Fruit fly (Drosophila melanogaster): Measurements from ENCODE around the gene shf.
A peak's percentile ranks its signal among the peaks of the same experiment; 100 is the strongest.

shf gene

dm6 chrX:6804485-6805295 lies 25.2 kb upstream of the shf start:
- TF ChIP-seq CG5204 (GFP tag; optimal IDR thresholded peaks at IDR 0.05), result peak; percentile 72
- peak; percentile 71 for TF ChIP-seq CG11617 (GFP tag; optimal IDR thresholded peaks at IDR 0.05)
- peak; percentile 42 for TF ChIP-seq CG7045 (GFP tag; optimal IDR thresholded peaks at IDR 0.05)
- peak; percentile 80 for TF ChIP-seq ovo (GFP tag; optimal IDR thresholded peaks at IDR 0.05)
- peak; percentile 71 for TF ChIP-seq Mnt (GFP tag; optimal IDR thresholded peaks at IDR 0.05)
- peak; percentile 84 for TF ChIP-seq pad (GFP tag; optimal IDR thresholded peaks at IDR 0.05)
- no peak for TF ChIP-seq CG1620 (GFP tag; optimal IDR thresholded peaks at IDR 0.05)
- TF ChIP-seq kay (GFP tag; ENCODE audit: borderline replicate concordance), result no peak
- peak; percentile 38 for TF ChIP-seq tj (GFP tag; optimal IDR thresholded peaks at IDR 0.05)
- peak; percentile 89 for TF ChIP-seq bab1 (GFP tag; optimal IDR thresholded peaks at IDR 0.05)
- peak; percentile 81 for TF ChIP-seq CG14711 (tag; optimal IDR thresholded peaks at IDR 0.05)
- TF ChIP-seq Hr96 (GFP tag; optimal IDR thresholded peaks at IDR 0.05), result peak; percentile 66
- TF ChIP-seq CG33017 (tag; optimal IDR thresholded peaks at IDR 0.05), result peak; percentile 90
- TF ChIP-seq toe (GFP tag; optimal IDR thresholded peaks at IDR 0.05), result peak; percentile 64
- TF ChIP-seq cic (GFP tag; optimal IDR thresholded peaks at IDR 0.05), result peak; percentile 3
- peak; percentile 42 for TF ChIP-seq Clk (GFP tag; optimal IDR thresholded peaks at IDR 0.05)
- TF ChIP-seq Crg-1 (GFP tag; optimal IDR thresholded peaks at IDR 0.05), result peak; percentile 80
- no peak for TF ChIP-seq cnc (optimal IDR thresholded peaks at IDR 0.05)
- TF ChIP-seq CG7101 (tag; optimal IDR thresholded peaks at IDR 0.05), result peak; percentile 93
- TF ChIP-seq CG12768 (GFP tag; optimal IDR thresholded peaks at IDR 0.05), result peak; percentile 64

- TF ChIP-seq CG1620 (GFP tag; optimal IDR thresholded peaks at IDR 0.05), result no peak
- no peak for TF ChIP-seq bab1 (GFP tag; optimal IDR thresholded peaks at IDR 0.05)
- no peak for TF ChIP-seq kay (GFP tag; ENCODE audit: borderline replicate concordance)
- no peak for TF ChIP-seq CG5204 (GFP tag; optimal IDR thresholded peaks at IDR 0.05)
- no peak for TF ChIP-seq CG12768 (GFP tag; optimal IDR thresholded peaks at IDR 0.05)
- TF ChIP-seq Mnt (GFP tag; optimal IDR thresholded peaks at IDR 0.05), result no peak
- TF ChIP-seq ovo (GFP tag; optimal IDR thresholded peaks at IDR 0.05), result no peak
- no peak for TF ChIP-seq pad (GFP tag; optimal IDR thresholded peaks at IDR 0.05)
- TF ChIP-seq CG11617 (GFP tag; optimal IDR thresholded peaks at IDR 0.05), result no peak
- TF ChIP-seq cnc (optimal IDR thresholded peaks at IDR 0.05), result no peak
- TF ChIP-seq CG7045 (GFP tag; optimal IDR thresholded peaks at IDR 0.05), result no peak
- no peak for TF ChIP-seq CG33017 (tag; optimal IDR thresholded peaks at IDR 0.05)
- TF ChIP-seq Clk (GFP tag; optimal IDR thresholded peaks at IDR 0.05), result no peak
- no peak for TF ChIP-seq tj (GFP tag; optimal IDR thresholded peaks at IDR 0.05)
- TF ChIP-seq Hr96 (GFP tag; optimal IDR thresholded peaks at IDR 0.05), result no peak
- no peak for TF ChIP-seq Crg-1 (GFP tag; optimal IDR thresholded peaks at IDR 0.05)
Observed at dm6 chrX:6803880-6804484, 24.5 kb upstream of the shf start.

- TF ChIP-seq CG11617 (GFP tag; optimal IDR thresholded peaks at IDR 0.05) (no peak), CG7101 (tag; optimal IDR thresholded peaks at IDR 0.05) (peak; percentile 30), bab1 (GFP tag; optimal IDR thresholded peaks at IDR 0.05) (peak; percentile 77), cic (GFP tag; optimal IDR thresholded peaks at IDR 0.05) (peak; percentile 3), CG12768 (GFP tag; optimal IDR thresholded peaks at IDR 0.05) (no peak), toe (GFP tag; optimal IDR thresholded peaks at IDR 0.05) (peak; percentile 63), CG1620 (GFP tag; optimal IDR thresholded peaks at IDR 0.05) (peak; percentile 79), CG33017 (tag; optimal IDR thresholded peaks at IDR 0.05) (peak; percentile 9), Hr96 (GFP tag; optimal IDR thresholded peaks at IDR 0.05) (peak; percentile 39), Crg-1 (GFP tag; optimal IDR thresholded peaks at IDR 0.05) (peak; percentile 17), CG14711 (tag; optimal IDR thresholded peaks at IDR 0.05) (no peak), tj (GFP tag; optimal IDR thresholded peaks at IDR 0.05) (peak; percentile 24), CG5204 (GFP tag; optimal IDR thresholded peaks at IDR 0.05) (peak; percentile 13), kay (GFP tag; ENCODE audit: borderline replicate concordance) (no peak), ovo (GFP tag; optimal IDR thresholded peaks at IDR 0.05) (peak; percentile 67), cnc (optimal IDR thresholded peaks at IDR 0.05) (no peak), Mnt (GFP tag; optimal IDR thresholded peaks at IDR 0.05) (peak; percentile 71)
Observed at dm6 chrX:6803312-6803794, 23.9 kb upstream of the shf start, which contains the start of the genes C3G and pod1. Gene C3G (minus strand): TSS chrX:6803593. Gene pod1 (plus strand): TSS chrX:6803684.

dm6 chrX:6802376-6803080 lies 23.1 kb upstream of the shf start:
- TF ChIP-seq tj (GFP tag; optimal IDR thresholded peaks at IDR 0.05), result no peak
- TF ChIP-seq Crg-1 (GFP tag; optimal IDR thresholded peaks at IDR 0.05), result no peak
- TF ChIP-seq CG5204 (GFP tag; optimal IDR thresholded peaks at IDR 0.05), result no peak
- TF ChIP-seq CG33017 (tag; optimal IDR thresholded peaks at IDR 0.05), result no peak
- no peak for TF ChIP-seq ovo (GFP tag; optimal IDR thresholded peaks at IDR 0.05)
- no peak for TF ChIP-seq cnc (optimal IDR thresholded peaks at IDR 0.05)
- TF ChIP-seq Mnt (GFP tag; optimal IDR thresholded peaks at IDR 0.05), result no peak
- TF ChIP-seq Hr96 (GFP tag; optimal IDR thresholded peaks at IDR 0.05), result no peak

dm6 chrX:6800726-6801296 lies 21.4 kb upstream of the shf start:
- TF ChIP-seq ovo (GFP tag; optimal IDR thresholded peaks at IDR 0.05) (no peak), CG1620 (GFP tag; optimal IDR thresholded peaks at IDR 0.05) (no peak), toe (GFP tag; optimal IDR thresholded peaks at IDR 0.05) (peak; percentile 11), cic (GFP tag; optimal IDR thresholded peaks at IDR 0.05) (peak; percentile 93), Mnt (GFP tag; optimal IDR thresholded peaks at IDR 0.05) (peak; percentile 59), tj (GFP tag; optimal IDR thresholded peaks at IDR 0.05) (peak; percentile 37), CG7101 (tag; optimal IDR thresholded peaks at IDR 0.05) (peak; percentile 45), CG33017 (tag; optimal IDR thresholded peaks at IDR 0.05) (peak; percentile 28), CG7045 (GFP tag; optimal IDR thresholded peaks at IDR 0.05) (no peak), bab1 (GFP tag; optimal IDR thresholded peaks at IDR 0.05) (peak; percentile 47), CG14711 (tag; optimal IDR thresholded peaks at IDR 0.05) (peak; percentile 50), Clk (GFP tag; optimal IDR thresholded peaks at IDR 0.05) (no peak), Hr96 (GFP tag; optimal IDR thresholded peaks at IDR 0.05) (peak; percentile 62), Crg-1 (GFP tag; optimal IDR thresholded peaks at IDR 0.05) (peak; percentile 10), CG5204 (GFP tag; optimal IDR thresholded peaks at IDR 0.05) (no peak), cnc (optimal IDR thresholded peaks at IDR 0.05) (no peak), pad (GFP tag; optimal IDR thresholded peaks at IDR 0.05) (peak; percentile 69), kay (GFP tag; ENCODE audit: borderline replicate concordance) (peak; percentile 65), CG11617 (GFP tag; optimal IDR thresholded peaks at IDR 0.05) (peak; percentile 66), CG12768 (GFP tag; optimal IDR thresholded peaks at IDR 0.05) (peak; percentile 79)
